Fruit fly (Drosophila melanogaster) whole organism, embryonic: ENCODE data around the gene CG42399.

Experiments used
- CG15011 ChIP-seq: fragments of 200-800 bp; sonication (Bioruptor generic); optimal IDR thresholded peaks from 3 replicates; lab custom pipeline; 2018; ENCODE audit warnings: missing biosample characterization, mild to moderate bottlenecking, missing genetic modification characterization
- CG9876 ChIP-seq: fragments of 200-800 bp; sonication (Bioruptor generic); optimal IDR thresholded peaks from 2 replicates; lab custom pipeline; 2016; ENCODE audit warnings: missing biosample characterization, missing genetic modification characterization

DNA sequence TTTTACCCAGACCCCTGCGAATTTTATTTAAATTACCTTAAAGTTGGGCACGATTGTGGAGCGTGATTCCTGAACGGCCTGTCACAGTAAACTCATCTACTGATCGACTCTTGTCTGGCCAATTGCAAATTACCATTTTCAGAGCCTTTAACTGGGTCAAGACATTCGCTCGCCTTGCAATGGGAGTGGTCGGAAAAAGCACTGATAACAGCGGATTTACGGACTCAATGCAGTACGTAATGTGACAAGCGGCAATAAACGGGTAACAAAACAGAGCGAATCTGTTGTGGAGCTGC is 17.0 kb downstream of the CG42399 start:
- TF ChIP-seq CG15011 (GFP tag; lab: Kevin White, UChicago), result no peak
- no peak for TF ChIP-seq CG9876 (GFP tag; lab: Kevin White, UChicago)
